Worm (Caenorhabditis elegans) whole organism, early embryonic: ENCODE measurements around the gene swm-1.
A peak's percentile ranks its signal among the peaks of the same experiment; 100 is the strongest.

Experiments used
- B0310.2 ChIP-seq: sonication (generic microtip); optimal IDR thresholded peaks from 2 replicates; lab custom pipeline; 2016; ENCODE audit warnings: mild to moderate bottlenecking, missing genetic modification characterization, missing compliant biosample characterization
- F13C5.2 ChIP-seq: sonication (generic microtip); optimal IDR thresholded peaks from 2 replicates; lab custom pipeline; 2017; ENCODE audit warnings: mild to moderate bottlenecking, missing genetic modification characterization, inconsistent platforms, missing compliant biosample characterization
- aly-1 ChIP-seq: sonication (generic microtip); optimal IDR thresholded peaks from 2 replicates; lab custom pipeline; 2016; ENCODE audit warnings: missing genetic modification characterization, missing compliant biosample characterization
- ama-1 ChIP-seq: fragments of 150-350 bp; optimal IDR thresholded peaks from 2 replicates; lab custom pipeline; 2014
- ceh-13 ChIP-seq: fragments of 200-800 bp; sonication (Bioruptor generic); optimal IDR thresholded peaks from 2 replicates; lab custom pipeline; 2018; ENCODE audit warnings: mild to moderate bottlenecking, missing genetic modification characterization, missing compliant biosample characterization
- ceh-36 ChIP-seq: sonication (generic microtip); optimal IDR thresholded peaks from 2 replicates; lab custom pipeline; 2016; ENCODE audit warnings: missing genetic modification characterization, inconsistent platforms, missing compliant biosample characterization
- ets-7 ChIP-seq: sonication (generic microtip); optimal IDR thresholded peaks from 2 replicates; lab custom pipeline; 2016; ENCODE audit warnings: missing genotype, missing genetic modification characterization, missing compliant biosample characterization
- flt-1 ChIP-seq: fragments of 200-800 bp; sonication (Bioruptor generic); IDR thresholded peaks from 2 replicates; pipeline ENCODE4 v1.3.6; 2022; ENCODE audit warnings: missing genetic modification characterization, missing compliant biosample characterization
- hmbx-1 ChIP-seq: sonication (generic microtip); optimal IDR thresholded peaks from 2 replicates; lab custom pipeline; 2016; ENCODE audit warnings: mild to moderate bottlenecking, missing genetic modification characterization, missing compliant biosample characterization
- hmg-4 ChIP-seq: fragments of 200-800 bp; sonication (Bioruptor generic); optimal IDR thresholded peaks from 2 replicates; lab custom pipeline; 2018; ENCODE audit warnings: mild to moderate bottlenecking, missing genetic modification characterization, missing compliant biosample characterization
- hnd-1 ChIP-seq: sonication (generic microtip); optimal IDR thresholded peaks from 2 replicates; lab custom pipeline; 2016; ENCODE audit warnings: missing genetic modification characterization, missing compliant biosample characterization
- pes-1 ChIP-seq: fragments of 200-800 bp; sonication (Bioruptor generic); IDR thresholded peaks from 2 replicates; pipeline ENCODE4 v1.3.6; 2022; ENCODE audit warnings: missing genetic modification reagents, missing genetic modification characterization, missing compliant biosample characterization
- scrt-1 ChIP-seq: fragments of 200-800 bp; sonication (Bioruptor generic); IDR thresholded peaks from 2 replicates; pipeline ENCODE4 v1.3.6; 2022; ENCODE audit warnings: missing genetic modification characterization, missing compliant biosample characterization
- sea-1 ChIP-seq: fragments of 200-800 bp; sonication (Bioruptor generic); conservative IDR thresholded peaks from 2 replicates; pipeline ENCODE4 v1.3.6; 2022; ENCODE audit warnings: missing genetic modification characterization, missing compliant biosample characterization
- tbx-11 ChIP-seq: fragments of 200-800 bp; sonication (Bioruptor generic); IDR thresholded peaks from 2 replicates; pipeline ENCODE4 v1.3.6; 2022; ENCODE audit warnings: missing genetic modification characterization, missing compliant biosample characterization
- tbx-37 ChIP-seq: fragments of 200-800 bp; sonication (Bioruptor generic); conservative IDR thresholded peaks from 2 replicates; pipeline ENCODE4 v1.3.6; 2022; ENCODE audit warnings: missing genetic modification reagents, missing genetic modification characterization, missing compliant biosample characterization
- tra-4 ChIP-seq: sonication (generic microtip); optimal IDR thresholded peaks from 2 replicates; lab custom pipeline; 2017; ENCODE audit warnings: missing genetic modification characterization, missing compliant biosample characterization

swm-1 gene

ce11 chrV:9092209-9092608 lies 37.5 kb upstream of the swm-1 start, which contains the start of gene T27E4.1:
T27E4.1 (plus strand) TSS chrV:9092345.
- TF ChIP-seq hmg-4 (GFP tag; lab: Kevin White, UChicago) (no peak), ceh-13 (GFP tag; lab: Kevin White, UChicago) (no peak), B0310.2 (tag; lab: Kevin White, UChicago) (no peak), scrt-1 (GFP tag; lab: Robert Waterston, UW) (no peak), F13C5.2 (tag; lab: Kevin White, UChicago) (no peak), ceh-36 (tag; lab: Kevin White, UChicago) (no peak), hnd-1 (no peak), ets-7 (no peak), hmbx-1 (tag; lab: Kevin White, UChicago) (no peak), flt-1 (no peak), tbx-37 (GFP tag; lab: Robert Waterston, UW) (no peak), pes-1 (no peak), ama-1 (no peak), tra-4 (no peak)

DNA sequence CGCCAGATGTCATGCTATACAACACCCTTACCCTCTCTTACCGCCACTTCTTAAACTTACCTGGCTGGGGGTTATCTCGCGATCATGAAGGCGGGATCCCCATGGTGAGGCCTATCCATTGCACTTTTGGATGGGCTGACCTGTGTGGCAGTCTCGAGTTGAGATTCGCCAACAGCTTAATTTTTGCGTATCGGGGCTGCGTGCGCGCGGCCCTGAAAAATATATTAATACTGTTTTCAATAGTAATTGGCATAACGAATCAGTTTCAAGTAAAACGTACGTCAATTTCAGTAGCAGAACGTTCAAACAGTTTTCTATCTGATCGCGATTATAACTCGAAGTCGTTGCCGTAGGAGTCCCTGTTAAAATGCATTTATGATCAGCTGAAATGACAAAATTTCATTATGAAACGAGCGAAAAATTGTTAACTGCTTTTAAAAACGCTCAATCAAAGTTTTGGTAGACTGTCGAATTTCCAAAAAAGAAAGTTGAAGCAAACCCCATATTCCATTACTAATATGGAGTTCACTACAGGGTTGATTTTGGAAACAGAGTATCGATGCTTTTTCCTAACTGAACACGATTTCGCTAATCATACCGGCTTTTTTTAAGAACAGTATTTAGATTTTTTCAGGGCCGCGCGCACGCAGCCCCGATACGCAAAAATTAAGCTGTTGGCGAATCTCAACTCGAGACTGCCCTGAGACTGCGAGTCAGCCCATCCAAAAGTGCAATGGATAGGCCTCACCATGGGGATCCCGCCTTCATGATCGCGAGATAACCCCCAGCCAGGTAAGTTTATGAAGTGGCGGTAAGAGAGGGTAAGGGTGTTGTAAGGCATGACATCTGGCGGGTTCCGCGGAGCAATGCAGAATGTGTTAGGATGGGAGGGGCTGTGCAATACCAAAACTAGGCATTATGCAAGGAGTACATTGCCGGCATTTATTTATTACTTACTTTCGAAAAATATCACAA lies 36.4 kb upstream of the swm-1 start:
- TF ChIP-seq sea-1 (GFP tag; lab: Robert Waterston, UW): 0 out of 2 replicates have a peak, but pooled peaks have one; percentile 20
- peak; percentile 0 for TF ChIP-seq hmg-4 (GFP tag; lab: Kevin White, UChicago)
- TF ChIP-seq scrt-1 (GFP tag; lab: Robert Waterston, UW): peak; percentile 60; the same call in 1 of the 2 replicates

ce11 chrV:9088758-9089157 lies 34.1 kb upstream of the swm-1 start:
- no peak for TF ChIP-seq ceh-36 (tag; lab: Kevin White, UChicago)
- TF ChIP-seq scrt-1 (GFP tag; lab: Robert Waterston, UW): no peak
- no peak for TF ChIP-seq tbx-37 (GFP tag; lab: Robert Waterston, UW)
- TF ChIP-seq sea-1 (GFP tag; lab: Robert Waterston, UW): peak; percentile 95
- TF ChIP-seq tbx-11 (GFP tag; lab: Robert Waterston, UW): peak; percentile 27; the same call in 1 of the 2 replicates
- TF ChIP-seq hmbx-1 (tag; lab: Kevin White, UChicago): no peak
- TF ChIP-seq aly-1: no peak
- peak; percentile 94 for TF ChIP-seq ama-1
- no peak for TF ChIP-seq tra-4
- no peak for TF ChIP-seq B0310.2 (tag; lab: Kevin White, UChicago)
- TF ChIP-seq hnd-1: peak; percentile 54
- TF ChIP-seq pes-1: 0 out of 2 replicates have a peak, but pooled peaks have one; percentile 39
- no peak for TF ChIP-seq hmg-4 (GFP tag; lab: Kevin White, UChicago)
- no peak for TF ChIP-seq ets-7
- no peak for TF ChIP-seq F13C5.2 (tag; lab: Kevin White, UChicago)
- TF ChIP-seq ceh-13 (GFP tag; lab: Kevin White, UChicago): no peak
- TF ChIP-seq flt-1: no peak; the same call in 1 of the 2 replicates

ce11 chrV:9086650-9087049 lies 32.0 kb upstream of the swm-1 start:
- TF ChIP-seq pes-1 (0 out of 2 replicates have a peak, but pooled peaks have one; percentile 47), sea-1 (GFP tag; lab: Robert Waterston, UW) (0 out of 2 replicates have a peak, but pooled peaks have one; percentile 60)

DNA sequence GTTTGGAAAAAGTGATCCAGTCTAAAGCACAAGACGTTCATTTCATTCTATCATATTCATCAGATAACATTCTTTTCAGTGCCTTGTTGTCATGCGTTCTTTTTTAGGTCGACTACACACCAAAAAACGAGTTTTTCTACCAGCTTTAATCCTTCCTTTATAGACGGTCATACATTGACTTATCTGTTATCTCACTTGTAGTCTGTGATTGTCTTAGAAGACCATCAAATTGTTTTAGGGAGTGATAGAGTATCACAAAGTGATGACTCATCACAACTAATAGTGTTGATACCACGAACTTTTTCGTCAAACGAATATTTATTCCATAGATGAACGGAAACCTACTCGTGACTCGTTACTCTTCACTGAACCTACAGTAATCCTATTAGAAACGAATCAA lies 31.2 kb upstream of the swm-1 start:
- TF ChIP-seq hmg-4 (GFP tag; lab: Kevin White, UChicago) (no peak), hmbx-1 (tag; lab: Kevin White, UChicago) (no peak), tbx-11 (GFP tag; lab: Robert Waterston, UW) (no peak), hnd-1 (no peak), ets-7 (no peak), scrt-1 (GFP tag; lab: Robert Waterston, UW) (no peak), aly-1 (no peak), pes-1 (no peak)

ce11 chrV:9084252-9084651 lies 29.6 kb upstream of the swm-1 start:
- TF ChIP-seq F13C5.2 (tag; lab: Kevin White, UChicago): no peak
- no peak for TF ChIP-seq ama-1
- TF ChIP-seq ets-7: no peak
- TF ChIP-seq aly-1: no peak
- TF ChIP-seq flt-1: no peak
- no peak for TF ChIP-seq hmbx-1 (tag; lab: Kevin White, UChicago)
- no peak for TF ChIP-seq tra-4
- no peak for TF ChIP-seq B0310.2 (tag; lab: Kevin White, UChicago)
- TF ChIP-seq hnd-1: no peak
- TF ChIP-seq hmg-4 (GFP tag; lab: Kevin White, UChicago): no peak
- TF ChIP-seq ceh-36 (tag; lab: Kevin White, UChicago): no peak

DNA sequence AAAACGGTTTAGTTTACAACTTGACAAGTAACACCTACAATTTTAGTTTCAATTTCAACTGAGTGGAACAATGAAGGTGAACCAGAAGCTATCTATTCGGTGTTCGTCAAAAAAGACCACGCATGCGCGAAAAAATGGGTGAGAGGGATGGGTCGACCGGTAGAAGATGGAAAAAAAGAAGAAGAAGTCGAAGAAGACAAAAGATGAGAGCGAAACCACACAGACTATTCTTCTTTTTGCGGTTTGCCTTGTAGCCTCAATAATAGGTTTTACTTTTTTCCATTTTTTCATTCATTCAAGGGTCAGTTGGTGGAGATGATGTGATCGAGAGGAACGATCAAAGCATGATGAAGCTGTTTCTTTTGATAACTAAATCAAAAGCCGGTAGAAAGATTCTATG lies 27.7 kb upstream of the swm-1 start:
- TF ChIP-seq ceh-13 (GFP tag; lab: Kevin White, UChicago) (no peak), ceh-36 (tag; lab: Kevin White, UChicago) (no peak), sea-1 (GFP tag; lab: Robert Waterston, UW) (no peak)

DNA sequence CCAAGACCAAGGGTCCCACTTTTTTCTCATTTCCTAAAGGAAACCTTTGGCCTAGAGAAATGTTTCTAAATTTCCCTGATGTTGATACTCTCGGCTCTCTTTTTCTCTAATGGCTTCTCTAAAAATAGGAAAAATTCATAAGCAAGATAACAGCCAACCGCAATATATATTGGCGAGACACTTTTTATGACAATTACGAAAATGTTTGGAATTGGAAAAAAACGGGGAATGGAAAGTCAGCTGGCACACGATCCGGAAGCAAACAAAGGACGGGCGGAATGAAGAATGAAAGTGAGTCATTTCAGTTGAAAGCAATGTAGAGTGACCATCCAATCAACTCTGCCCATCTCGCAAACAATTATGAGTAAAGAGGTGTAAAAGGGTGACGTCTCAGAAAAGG lies 26.7 kb upstream of the swm-1 start:
- TF ChIP-seq hmg-4 (GFP tag; lab: Kevin White, UChicago) (no peak), B0310.2 (tag; lab: Kevin White, UChicago) (no peak), hnd-1 (no peak)
